Fruit fly (Drosophila melanogaster) whole organism, embryonic: ENCODE results near the gene inaF-B.

ENCODE experiments used
- CG10274 ChIP-seq: fragments of 200-800 bp; sonication (Bioruptor generic); optimal IDR thresholded peaks from 3 replicates; lab custom pipeline; 2017; ENCODE audit warnings: missing biosample characterization, mild to moderate bottlenecking, missing genetic modification characterization
- CG11504 ChIP-seq: fragments of 200-800 bp; sonication (Bioruptor generic); optimal IDR thresholded peaks from 3 replicates; lab custom pipeline; 2019; ENCODE audit warnings: missing biosample characterization, mild to moderate bottlenecking, missing genetic modification characterization, moderate library complexity
- CG12236 ChIP-seq: fragments of 200-800 bp; sonication (Bioruptor generic); optimal IDR thresholded peaks from 2 replicates; lab custom pipeline; 2016; ENCODE audit warnings: missing biosample characterization, missing genetic modification characterization
- CG13296 ChIP-seq: fragments of 200-800 bp; sonication (Bioruptor generic); optimal IDR thresholded peaks from 3 replicates; lab custom pipeline; 2018; ENCODE audit warnings: missing biosample characterization, mild to moderate bottlenecking, missing genetic modification characterization
- CG14667 ChIP-seq: fragments of 200-800 bp; sonication (Bioruptor generic); IDR thresholded peaks from 2 replicates; pipeline ENCODE4 v1.3.6; 2022; ENCODE audit warnings: missing biosample characterization, missing genetic modification characterization
- CG16779 ChIP-seq: fragments of 200-800 bp; sonication (Bioruptor generic); IDR thresholded peaks from 2 replicates; pipeline ENCODE4 v1.3.6; 2022; ENCODE audit warnings: missing biosample characterization, missing genetic modification characterization
- CG17802 ChIP-seq: fragments of 200-800 bp; sonication (Bioruptor generic); optimal IDR thresholded peaks from 2 replicates; lab custom pipeline; 2018; ENCODE audit warnings: missing biosample characterization, mild to moderate bottlenecking, missing genetic modification characterization, moderate library complexity
- CG2116 ChIP-seq: fragments of 200-800 bp; sonication (Bioruptor generic); optimal IDR thresholded peaks from 3 replicates; lab custom pipeline; 2018; ENCODE audit warnings: missing biosample characterization, mild to moderate bottlenecking, missing genetic modification characterization
- CG31224 ChIP-seq: fragments of 200-800 bp; sonication (Bioruptor generic); IDR thresholded peaks from 2 replicates; pipeline ENCODE4 v1.3.6; 2022; ENCODE audit warnings: missing biosample characterization, missing genetic modification characterization
- CG3995 ChIP-seq: fragments of 200-800 bp; sonication (Bioruptor generic); optimal IDR thresholded peaks from 3 replicates; lab custom pipeline; 2016; ENCODE audit warnings: missing biosample characterization, missing genetic modification characterization
- CG6813 ChIP-seq: fragments of 200-800 bp; sonication (Bioruptor generic); optimal IDR thresholded peaks from 2 replicates; lab custom pipeline; 2017; ENCODE audit warnings: missing biosample characterization, missing genetic modification characterization, mild to moderate bottlenecking, moderate library complexity, missing genetic modification reagents
- CG6854 ChIP-seq: fragments of 200-800 bp; sonication (Bioruptor generic); optimal IDR thresholded peaks from 3 replicates; lab custom pipeline; 2017; ENCODE audit warnings: missing biosample characterization, mild to moderate bottlenecking, missing genetic modification characterization
- CG8765 ChIP-seq: fragments of 200-800 bp; sonication (Bioruptor generic); IDR thresholded peaks from 2 replicates; pipeline ENCODE4 v1.3.6; 2022; ENCODE audit warnings: missing biosample characterization, missing genetic modification characterization
- CG9437 ChIP-seq: fragments of 200-800 bp; sonication (Bioruptor generic); optimal IDR thresholded peaks from 2 replicates; lab custom pipeline; 2018; ENCODE audit warnings: missing biosample characterization, mild to moderate bottlenecking, missing genetic modification characterization
- CG9817 ChIP-seq: fragments of 200-800 bp; sonication (Bioruptor generic); optimal IDR thresholded peaks from 2 replicates; lab custom pipeline; 2018; ENCODE audit warnings: missing biosample characterization, mild to moderate bottlenecking, missing genetic modification characterization, moderate library complexity
- CkIIα-i1 ChIP-seq: fragments of 200-800 bp; sonication (Bioruptor generic); IDR thresholded peaks from 2 replicates; pipeline ENCODE4 v1.3.6; 2022; ENCODE audit warnings: missing biosample characterization, missing genetic modification characterization
- CrebB ChIP-seq: fragments of 200-800 bp; sonication (Bioruptor generic); optimal IDR thresholded peaks from 3 replicates; lab custom pipeline; 2018; ENCODE audit warnings: missing biosample characterization, mild to moderate bottlenecking, missing genetic modification characterization
- Doc2 ChIP-seq: fragments of 200-800 bp; sonication (Bioruptor generic); IDR thresholded peaks from 2 replicates; pipeline ENCODE4 v1.3.6; 2022; ENCODE audit warnings: missing biosample characterization, missing genetic modification characterization
- Doc3 ChIP-seq: fragments of 200-800 bp; sonication (Bioruptor generic); IDR thresholded peaks from 3 replicates; pipeline ENCODE4 v1.3.6; 2022; ENCODE audit warnings: missing biosample characterization, missing genetic modification characterization; ENCODE audit not compliant: partially characterized antibody
- ERR ChIP-seq: fragments of 200-800 bp; sonication (Bioruptor generic); optimal IDR thresholded peaks from 2 replicates; lab custom pipeline; 2016; ENCODE audit warnings: missing biosample characterization, missing genetic modification characterization
- Fer3 ChIP-seq: fragments of 200-800 bp; sonication (Bioruptor generic); optimal IDR thresholded peaks from 2 replicates; lab custom pipeline; 2018; ENCODE audit warnings: missing biosample characterization, mild to moderate bottlenecking, missing genetic modification characterization, moderate library complexity
- Gsc ChIP-seq: fragments of 200-800 bp; sonication (Bioruptor generic); IDR thresholded peaks from 2 replicates; pipeline ENCODE4 v1.3.6; 2022; ENCODE audit warnings: missing biosample characterization, missing genetic modification characterization
- H2.0 ChIP-seq: fragments of 200-800 bp; sonication (Bioruptor generic); IDR thresholded peaks from 2 replicates; pipeline ENCODE4 v1.3.6; 2022; ENCODE audit warnings: missing biosample characterization, missing genetic modification characterization
- Max ChIP-seq: fragments of 200-800 bp; sonication (Bioruptor generic); optimal IDR thresholded peaks from 2 replicates; lab custom pipeline; 2016; ENCODE audit warnings: missing biosample characterization, mild to moderate bottlenecking, missing genetic modification characterization
- Med ChIP-seq: fragments of 200-800 bp; sonication (Bioruptor generic); peaks from one replicate; lab custom pipeline; 2016; ENCODE audit warnings: missing biosample characterization, missing genetic modification characterization, mild to moderate bottlenecking, inconsistent platforms, moderate library complexity
- Nf-YC ChIP-seq: fragments of 200-800 bp; optimal IDR thresholded peaks from 3 replicates; lab custom pipeline; 2019; ENCODE audit warnings: missing biosample characterization, mild to moderate bottlenecking, missing genetic modification characterization, moderate library complexity
- Spps ChIP-seq: fragments of 200-800 bp; sonication (Bioruptor generic); optimal IDR thresholded peaks from 2 replicates; lab custom pipeline; 2018; ENCODE audit warnings: missing biosample characterization, mild to moderate bottlenecking, missing genetic modification characterization
- Xrp1 ChIP-seq: fragments of 200-800 bp; sonication (Bioruptor generic); IDR thresholded peaks from 2 replicates; pipeline ENCODE4 v1.3.6; 2022; ENCODE audit warnings: missing biosample characterization, missing genetic modification characterization
- ac ChIP-seq: fragments of 200-800 bp; sonication (Bioruptor generic); optimal IDR thresholded peaks from 3 replicates; lab custom pipeline; 2017; ENCODE audit warnings: missing biosample characterization, mild to moderate bottlenecking, missing genetic modification characterization
- ash1 ChIP-seq: fragments of 200-800 bp; sonication (Bioruptor generic); optimal IDR thresholded peaks from 2 replicates; lab custom pipeline; 2018; ENCODE audit warnings: missing biosample characterization, mild to moderate bottlenecking, missing genetic modification characterization
- ato ChIP-seq: fragments of 200-800 bp; sonication (Bioruptor generic); IDR thresholded peaks from 2 replicates; pipeline ENCODE4 v1.3.6; 2022; ENCODE audit warnings: missing biosample characterization, missing genetic modification characterization; ENCODE audit not compliant: partially characterized antibody
- br ChIP-seq: fragments of >200 bp; optimal IDR thresholded peaks from 2 replicates; lab custom pipeline; 2017
- chn ChIP-seq: fragments of 200-800 bp; sonication (Bioruptor generic); optimal IDR thresholded peaks from 2 replicates; lab custom pipeline; 2016; ENCODE audit warnings: missing biosample characterization, missing genetic modification characterization
- croc ChIP-seq: fragments of 200-800 bp; sonication (Bioruptor generic); conservative IDR thresholded peaks from 3 replicates; pipeline ENCODE4 v1.3.6; 2022; ENCODE audit warnings: missing biosample characterization, missing genetic modification characterization
- crol ChIP-seq: fragments of 200-800 bp; sonication (Bioruptor generic); IDR thresholded peaks from 2 replicates; pipeline ENCODE4 v1.3.6; 2022; ENCODE audit warnings: missing biosample characterization, missing genetic modification characterization
- dimm ChIP-seq: fragments of 200-800 bp; sonication (Bioruptor generic); IDR thresholded peaks from 2 replicates; pipeline ENCODE4 v1.3.6; 2022; ENCODE audit warnings: missing biosample characterization, missing genetic modification characterization
- dpn ChIP-seq, 2 experiments: fragments of 200-800 bp; sonication (Bioruptor generic); optimal IDR thresholded peaks; 3 replicates each; lab custom pipeline; 2016; ENCODE audit warnings: missing biosample characterization in 2 of 2, missing genetic modification characterization in 2 of 2
- esg ChIP-seq: fragments of 200-800 bp; sonication (Bioruptor generic); conservative IDR thresholded peaks from 2 replicates; pipeline ENCODE4 v1.3.6; 2022; ENCODE audit warnings: missing biosample characterization, missing genetic modification characterization
- fd64A ChIP-seq: fragments of 200-800 bp; sonication (Bioruptor generic); optimal IDR thresholded peaks from 3 replicates; lab custom pipeline; 2018; ENCODE audit warnings: missing biosample characterization, mild to moderate bottlenecking, missing genetic modification characterization
- jigr1 ChIP-seq: fragments of 200-800 bp; sonication (Bioruptor generic); IDR thresholded peaks from 3 replicates; pipeline ENCODE4 v1.3.6; 2022; ENCODE audit warnings: missing biosample characterization, missing genetic modification characterization
- nerfin-1 ChIP-seq: fragments of 200-800 bp; sonication (Bioruptor generic); optimal IDR thresholded peaks from 3 replicates; lab custom pipeline; 2019; ENCODE audit warnings: missing biosample characterization, mild to moderate bottlenecking, missing genetic modification characterization, moderate library complexity
- odd ChIP-seq: fragments of 200-800 bp; sonication (Bioruptor generic); optimal IDR thresholded peaks from 2 replicates; lab custom pipeline; 2017; ENCODE audit warnings: missing biosample characterization, mild to moderate bottlenecking, missing genetic modification characterization
- pita ChIP-seq: fragments of 200-800 bp; sonication (Bioruptor generic); optimal IDR thresholded peaks from 2 replicates; lab custom pipeline; 2017; ENCODE audit warnings: missing biosample characterization, mild to moderate bottlenecking, missing genetic modification characterization
- pros ChIP-seq: fragments of 200-800 bp; sonication (Bioruptor generic); optimal IDR thresholded peaks from 3 replicates; lab custom pipeline; 2019; ENCODE audit warnings: missing biosample characterization, mild to moderate bottlenecking, missing genetic modification characterization, moderate library complexity
- repo ChIP-seq: fragments of 200-800 bp; sonication (Bioruptor generic); optimal IDR thresholded peaks from 2 replicates; lab custom pipeline; 2016; ENCODE audit warnings: missing biosample characterization, missing genetic modification characterization
- schlank ChIP-seq: fragments of 200-800 bp; sonication (Bioruptor generic); optimal IDR thresholded peaks from 2 replicates; lab custom pipeline; 2018; ENCODE audit warnings: missing biosample characterization, mild to moderate bottlenecking, missing genetic modification characterization
- sna ChIP-seq: fragments of 200-800 bp; sonication (Bioruptor generic); IDR thresholded peaks from 2 replicates; pipeline ENCODE4 v1.3.6; 2022; ENCODE audit warnings: missing biosample characterization, missing genetic modification characterization; ENCODE audit not compliant: partially characterized antibody
- sr ChIP-seq: fragments of 200-800 bp; sonication (Bioruptor generic); IDR thresholded peaks from 3 replicates; pipeline ENCODE4 v1.3.6; 2022; ENCODE audit warnings: missing biosample characterization, missing genetic modification characterization
- tin ChIP-seq: fragments of 200-800 bp; sonication (Bioruptor generic); optimal IDR thresholded peaks from 3 replicates; lab custom pipeline; 2016; ENCODE audit warnings: missing biosample characterization, missing genetic modification characterization
- tll ChIP-seq, 2 experiments: fragments of 200-800 bp in 1 of 2; fragments of >200 bp in 1 of 2; sonication (Bioruptor generic) in 1 of 2; optimal IDR thresholded peaks; 2 replicates each; lab custom pipeline; 2017 to 2019; ENCODE audit warnings: missing biosample characterization in 2 of 2, missing genetic modification characterization in 2 of 2, mild to moderate bottlenecking in 1 of 2, moderate library complexity in 1 of 2
- z ChIP-seq: fragments of 200-800 bp; sonication (Bioruptor generic); IDR thresholded peaks from 3 replicates; pipeline ENCODE4 v1.3.6; 2022; ENCODE audit warnings: missing biosample characterization, missing genetic modification characterization

Gene inaF-B

dm6 chrX:11716731-11717326 is 15.7 kb downstream of the inaF-B start, which contains the start of gene prtp (continued):
- no peak for TF ChIP-seq ash1 (GFP tag; lab: Kevin White, UChicago)
- no peak for TF ChIP-seq CG10274 (GFP tag; lab: Kevin White, UChicago)
- no peak for TF ChIP-seq CG3995 (GFP tag; lab: Kevin White, UChicago)
- TF ChIP-seq z (GFP tag; lab: Robert Waterston, UW), result no peak
- TF ChIP-seq CkIIα-i1 (GFP tag; lab: Robert Waterston, UW), result no peak
- TF ChIP-seq fd64A (GFP tag; lab: Kevin White, UChicago), result no peak
- TF ChIP-seq Doc2 (GFP tag; lab: Robert Waterston, UW), result no peak
- TF ChIP-seq Nf-YC (tag; lab: Kevin White, UChicago), result no peak
- TF ChIP-seq Gsc, result no peak
- TF ChIP-seq pros (GFP tag; lab: Kevin White, UChicago), result no peak
- TF ChIP-seq dimm (GFP tag; lab: Robert Waterston, UW), result no peak
- no peak for TF ChIP-seq croc
- no peak for TF ChIP-seq repo (GFP tag; lab: Kevin White, UChicago)
- TF ChIP-seq Med (GFP tag; lab: Kevin White, UChicago), result no peak
- no peak for TF ChIP-seq CG6854 (GFP tag; lab: Kevin White, UChicago)
- peak in 1 of 2 experiments; percentile 18 for TF ChIP-seq dpn (GFP tag; optimal IDR thresholded peaks at IDR 0.05; lab: Kevin White, UChicago)
- no peak for TF ChIP-seq nerfin-1 (tag; lab: Kevin White, UChicago)
- TF ChIP-seq tll (GFP tag; optimal IDR thresholded peaks at IDR 0.05; lab: Kevin White, UChicago), result no peak
- TF ChIP-seq CG11504 (tag; lab: Kevin White, UChicago), result no peak
- no peak for TF ChIP-seq odd
- TF ChIP-seq tin (GFP tag; lab: Kevin White, UChicago), result no peak
- TF ChIP-seq Spps, result no peak
- peak; percentile 63; the same call in 1 of the 2 replicates for TF ChIP-seq crol (GFP tag; lab: Robert Waterston, UW)
- peak; percentile 43; the same call in 1 of the 2 replicates for TF ChIP-seq Xrp1 (GFP tag; lab: Robert Waterston, UW)
- no peak for TF ChIP-seq CrebB (tag; lab: Kevin White, UChicago)
- TF ChIP-seq schlank (tag; lab: Kevin White, UChicago), result no peak
- no peak for TF ChIP-seq jigr1 (GFP tag; lab: Robert Waterston, UW)
- no peak for TF ChIP-seq ac (GFP tag; lab: Kevin White, UChicago)
- no peak for TF ChIP-seq br (lab: Kevin White, UChicago)
- no peak for TF ChIP-seq CG13296
- TF ChIP-seq esg, result no peak
- TF ChIP-seq CG14667 (GFP tag; lab: Robert Waterston, UW), result no peak
- no peak for TF ChIP-seq ERR (GFP tag; lab: Kevin White, UChicago)
- TF ChIP-seq Doc3 (GFP tag; lab: Robert Waterston, UW), result no peak; the same call in 2 of the 3 replicates
- TF ChIP-seq sr (GFP tag; lab: Robert Waterston, UW), result no peak
- TF ChIP-seq ato (GFP tag; lab: Robert Waterston, UW), result no peak; the same call in 1 of the 2 replicates
- no peak for TF ChIP-seq CG9437 (GFP tag; lab: Kevin White, UChicago)
- TF ChIP-seq CG17802, result no peak
- no peak for TF ChIP-seq CG16779 (GFP tag; lab: Robert Waterston, UW)
- no peak for TF ChIP-seq chn
- TF ChIP-seq Max (GFP tag; lab: Kevin White, UChicago), result peak; percentile 20
- no peak for TF ChIP-seq CG31224 (GFP tag; lab: Robert Waterston, UW)
- TF ChIP-seq CG9817, result no peak
- TF ChIP-seq pita (GFP tag; lab: Kevin White, UChicago), result no peak
- TF ChIP-seq CG2116 (GFP tag; lab: Kevin White, UChicago), result peak; percentile 92
- TF ChIP-seq CG8765 (GFP tag; lab: Robert Waterston, UW), result no peak
- TF ChIP-seq Fer3, result peak; percentile 30
- no peak for TF ChIP-seq CG12236 (GFP tag; lab: Kevin White, UChicago)
- no peak for TF ChIP-seq CG6813 (GFP tag; lab: Kevin White, UChicago)
- peak; percentile 70; the same call in 1 of the 2 replicates for TF ChIP-seq sna (GFP tag; lab: Robert Waterston, UW)
- no peak for TF ChIP-seq H2.0 (GFP tag; lab: Robert Waterston, UW)
